Fruit fly (Drosophila melanogaster) whole organism, prepupa: ENCODE results near the gene unc-13-4A.
A peak's percentile ranks its signal among the peaks of the same experiment; 100 is the strongest.

Experiments
- Blimp-1 ChIP-seq: fragments of 200-800 bp; sonication (Bioruptor generic); optimal IDR thresholded peaks from 3 replicates; lab custom pipeline; 2017; ENCODE audit warnings: missing biosample characterization, missing genetic modification characterization, mild to moderate bottlenecking, moderate library complexity, missing genetic modification reagents
- CG10631 ChIP-seq: fragments of 200-800 bp; sonication (Bioruptor generic); optimal IDR thresholded peaks from 2 replicates; lab custom pipeline; 2016; ENCODE audit warnings: missing biosample characterization, missing genetic modification characterization
- CG11902 ChIP-seq: fragments of 200-800 bp; sonication (Bioruptor generic); optimal IDR thresholded peaks from 3 replicates; lab custom pipeline; 2016; ENCODE audit warnings: missing biosample characterization, missing genetic modification characterization
- CG15336 ChIP-seq: fragments of 200-800 bp; sonication (Bioruptor generic); IDR thresholded peaks from 2 replicates; pipeline ENCODE4 v1.3.6; 2022; ENCODE audit warnings: missing biosample characterization, missing genetic modification characterization
- CG1621 ChIP-seq: fragments of 200-800 bp; sonication (Bioruptor generic); optimal IDR thresholded peaks from 3 replicates; lab custom pipeline; 2018; ENCODE audit warnings: missing biosample characterization, mild to moderate bottlenecking, missing genetic modification characterization
- CG3032 ChIP-seq: fragments of 200-800 bp; optimal IDR thresholded peaks from 2 replicates; lab custom pipeline; 2019; ENCODE audit warnings: missing biosample characterization, mild to moderate bottlenecking, missing genetic modification characterization, moderate library complexity
- CG31627 ChIP-seq: fragments of 200-800 bp; sonication (Bioruptor generic); optimal IDR thresholded peaks from 3 replicates; lab custom pipeline; 2016; ENCODE audit warnings: missing biosample characterization, missing genetic modification characterization
- CG32006 ChIP-seq: fragments of 200-800 bp; sonication (Bioruptor generic); optimal IDR thresholded peaks from 3 replicates; lab custom pipeline; 2017; ENCODE audit warnings: missing biosample characterization, mild to moderate bottlenecking, missing genetic modification characterization
- CG4318 ChIP-seq: fragments of 200-800 bp; sonication (Bioruptor generic); optimal IDR thresholded peaks from 3 replicates; lab custom pipeline; 2017; ENCODE audit warnings: missing biosample characterization, mild to moderate bottlenecking, missing genetic modification characterization
- CG6163 ChIP-seq: fragments of 200-800 bp; sonication (Bioruptor generic); IDR thresholded peaks from 3 replicates; pipeline ENCODE4 v1.3.6; 2022; ENCODE audit warnings: missing biosample characterization, missing genetic modification characterization
- CG6808 ChIP-seq: fragments of 200-800 bp; sonication (Bioruptor generic); optimal IDR thresholded peaks from 3 replicates; lab custom pipeline; 2017; ENCODE audit warnings: missing biosample characterization, missing genetic modification characterization, mild to moderate bottlenecking, moderate library complexity, missing genetic modification reagents
- CG6854 ChIP-seq: fragments of 200-800 bp; sonication (Bioruptor generic); optimal IDR thresholded peaks from 2 replicates; lab custom pipeline; 2017; ENCODE audit warnings: missing biosample characterization, mild to moderate bottlenecking, missing genetic modification characterization
- CG7368 ChIP-seq: fragments of 200-800 bp; sonication (Bioruptor generic); optimal IDR thresholded peaks from 3 replicates; lab custom pipeline; 2016; ENCODE audit warnings: missing biosample characterization, missing genetic modification characterization
- CG8119 ChIP-seq: fragments of 200-800 bp; sonication (Bioruptor generic); IDR thresholded peaks from 3 replicates; pipeline ENCODE4 v1.3.6; 2022; ENCODE audit warnings: missing biosample characterization, missing genetic modification characterization
- CG8319 ChIP-seq: fragments of 200-800 bp; sonication (Bioruptor generic); optimal IDR thresholded peaks from 3 replicates; lab custom pipeline; 2016; ENCODE audit warnings: missing biosample characterization, missing genetic modification characterization
- CG8632 ChIP-seq: fragments of 200-800 bp; sonication (Bioruptor generic); optimal IDR thresholded peaks from 3 replicates; lab custom pipeline; 2016; ENCODE audit warnings: missing biosample characterization, missing genetic modification characterization
- CG9139 ChIP-seq: fragments of 200-800 bp; sonication (Bioruptor generic); optimal IDR thresholded peaks from 3 replicates; lab custom pipeline; 2017; ENCODE audit warnings: missing biosample characterization, mild to moderate bottlenecking, missing genetic modification characterization
- Eip75B ChIP-seq: fragments of 200-800 bp; sonication (Bioruptor generic); optimal IDR thresholded peaks from 3 replicates; lab custom pipeline; 2016; ENCODE audit warnings: missing biosample characterization, missing genetic modification characterization
- Eip78C ChIP-seq: fragments of 200-800 bp; sonication (Bioruptor generic); peaks from one replicate; lab custom pipeline; 2016; ENCODE audit warnings: missing biosample characterization, missing genetic modification characterization
- Eip93F ChIP-seq: fragments of 200-800 bp; sonication (Bioruptor generic); optimal IDR thresholded peaks from 2 replicates; lab custom pipeline; 2016; ENCODE audit warnings: missing biosample characterization, mild to moderate bottlenecking, missing genetic modification characterization
- Ets21C ChIP-seq: fragments of 200-800 bp; sonication (Bioruptor generic); optimal IDR thresholded peaks from 3 replicates; lab custom pipeline; 2016; ENCODE audit warnings: missing biosample characterization, missing genetic modification characterization
- Ets96B ChIP-seq: fragments of 200-800 bp; optimal IDR thresholded peaks from 2 replicates; lab custom pipeline; 2019; ENCODE audit warnings: missing biosample characterization, mild to moderate bottlenecking, missing genetic modification characterization, moderate library complexity
- Gug ChIP-seq: fragments of 200-800 bp; sonication (Bioruptor generic); IDR thresholded peaks from 2 replicates; pipeline ENCODE4 v1.3.6; 2022; ENCODE audit warnings: missing biosample characterization, missing genetic modification characterization
- Hr39 ChIP-seq: fragments of 200-800 bp; sonication (Bioruptor generic); optimal IDR thresholded peaks from 2 replicates; lab custom pipeline; 2016; ENCODE audit warnings: missing biosample characterization, missing genetic modification characterization
- Hr4 ChIP-seq: fragments of 200-800 bp; sonication (Bioruptor generic); optimal IDR thresholded peaks from 3 replicates; lab custom pipeline; 2016; ENCODE audit warnings: missing biosample characterization, missing genetic modification characterization
- Lpt ChIP-seq: fragments of 200-800 bp; sonication (Bioruptor generic); optimal IDR thresholded peaks from 3 replicates; lab custom pipeline; 2016; ENCODE audit warnings: missing biosample characterization, missing genetic modification characterization
- Met ChIP-seq: fragments of 200-800 bp; sonication (Bioruptor generic); optimal IDR thresholded peaks from 3 replicates; lab custom pipeline; 2016; ENCODE audit warnings: missing biosample characterization, missing genetic modification characterization
- OdsH ChIP-seq: fragments of 200-800 bp; sonication (Bioruptor generic); optimal IDR thresholded peaks from 3 replicates; lab custom pipeline; 2016; ENCODE audit warnings: missing biosample characterization, missing genetic modification characterization
- Smox ChIP-seq: fragments of 200-800 bp; sonication (Bioruptor generic); optimal IDR thresholded peaks from 3 replicates; lab custom pipeline; 2016; ENCODE audit warnings: missing biosample characterization, missing genetic modification characterization
- Sox14 ChIP-seq: fragments of 200-800 bp; sonication (Bioruptor generic); optimal IDR thresholded peaks from 3 replicates; lab custom pipeline; 2016; ENCODE audit warnings: missing biosample characterization, missing genetic modification characterization
- Sox15 ChIP-seq: fragments of 200-800 bp; sonication (Bioruptor generic); optimal IDR thresholded peaks from 3 replicates; lab custom pipeline; 2016; ENCODE audit warnings: missing biosample characterization, missing genetic modification characterization
- achi ChIP-seq: fragments of 200-800 bp; sonication (Bioruptor generic); optimal IDR thresholded peaks from 3 replicates; lab custom pipeline; 2016; ENCODE audit warnings: missing biosample characterization, missing genetic modification characterization
- acj6 ChIP-seq: fragments of 200-800 bp; sonication (Bioruptor generic); optimal IDR thresholded peaks from 3 replicates; lab custom pipeline; 2016; ENCODE audit warnings: missing biosample characterization, missing genetic modification characterization
- cyc ChIP-seq: fragments of 200-800 bp; sonication (Bioruptor generic); optimal IDR thresholded peaks from 3 replicates; lab custom pipeline; 2016; ENCODE audit warnings: missing biosample characterization, missing genetic modification characterization
- dac ChIP-seq: fragments of 200-800 bp; sonication (Bioruptor generic); optimal IDR thresholded peaks from 2 replicates; lab custom pipeline; 2017; ENCODE audit warnings: missing biosample characterization, mild to moderate bottlenecking, missing genetic modification characterization
- dsx ChIP-seq: fragments of 200-800 bp; optimal IDR thresholded peaks from 3 replicates; lab custom pipeline; 2019; ENCODE audit warnings: missing biosample characterization, mild to moderate bottlenecking, missing genetic modification characterization, moderate library complexity; ENCODE audit not compliant: poor library complexity, severe bottlenecking
- eg ChIP-seq: fragments of 200-800 bp; sonication (Bioruptor generic); IDR thresholded peaks from 3 replicates; pipeline ENCODE4 v1.3.6; 2022; ENCODE audit warnings: missing biosample characterization, missing genetic modification characterization
- esn ChIP-seq: fragments of 200-800 bp; sonication (Bioruptor generic); optimal IDR thresholded peaks from 2 replicates; lab custom pipeline; 2016; ENCODE audit warnings: missing biosample characterization, mild to moderate bottlenecking, missing genetic modification characterization, moderate library complexity
- fd59A ChIP-seq: fragments of 200-800 bp; sonication (Bioruptor generic); optimal IDR thresholded peaks from 2 replicates; lab custom pipeline; 2017; ENCODE audit warnings: missing biosample characterization, mild to moderate bottlenecking, missing genetic modification characterization, missing genetic modification reagents
- fkh ChIP-seq: fragments of 200-800 bp; sonication (Bioruptor generic); optimal IDR thresholded peaks from 3 replicates; lab custom pipeline; 2017; ENCODE audit warnings: missing biosample characterization, mild to moderate bottlenecking, missing genetic modification characterization, moderate library complexity
- lz ChIP-seq: fragments of 200-800 bp; sonication (Bioruptor generic); optimal IDR thresholded peaks from 3 replicates; lab custom pipeline; 2016; ENCODE audit warnings: missing biosample characterization, missing genetic modification characterization
- net ChIP-seq: fragments of 200-800 bp; sonication (Bioruptor generic); optimal IDR thresholded peaks from 3 replicates; lab custom pipeline; 2016; ENCODE audit warnings: missing biosample characterization, missing genetic modification characterization
- pdm3 ChIP-seq: fragments of 200-800 bp; sonication (Bioruptor generic); optimal IDR thresholded peaks from 3 replicates; lab custom pipeline; 2016; ENCODE audit warnings: missing biosample characterization, missing genetic modification characterization
- salr ChIP-seq, 2 experiments: fragments of 200-800 bp; sonication (Bioruptor generic); optimal IDR thresholded peaks; 3 replicates each; lab custom pipeline; 2016 to 2018; ENCODE audit warnings: missing biosample characterization in 2 of 2, missing genetic modification characterization in 2 of 2, mild to moderate bottlenecking in 1 of 2
- spab ChIP-seq: fragments of 200-800 bp; sonication (Bioruptor generic); optimal IDR thresholded peaks from 2 replicates; lab custom pipeline; 2017; ENCODE audit warnings: missing biosample characterization, mild to moderate bottlenecking, missing genetic modification characterization, missing genetic modification reagents
- ss ChIP-seq, 2 experiments: fragments of 200-800 bp; sonication (Bioruptor generic); optimal IDR thresholded peaks; 2 replicates in 1 of 2; 3 replicates in 1 of 2; lab custom pipeline; 2017 to 2018; ENCODE audit warnings: mild to moderate bottlenecking in 2 of 2, missing biosample characterization in 2 of 2, missing genetic modification characterization in 2 of 2, moderate library complexity in 1 of 2
- svp ChIP-seq: fragments of 200-800 bp; sonication (Bioruptor generic); peaks from one replicate; lab custom pipeline; 2016; ENCODE audit warnings: missing biosample characterization, missing genetic modification characterization
- topi ChIP-seq: fragments of 200-800 bp; sonication (Bioruptor generic); optimal IDR thresholded peaks from 3 replicates; lab custom pipeline; 2016; ENCODE audit warnings: missing biosample characterization, missing genetic modification characterization

Gene unc-13-4A

dm6 chr3L:7263757-7264516 lies 48.8 kb downstream of the unc-13-4A start, which contains the start of gene CG14830 (continued):
- TF ChIP-seq CG1621 (peak; percentile 15), eg (GFP tag; lab: Robert Waterston, UW) (peak; percentile 72), esn (no peak), dac (no peak), CG10631 (no peak), CG7368 (GFP tag; lab: Kevin White, UChicago) (peak; percentile 35), Hr4 (no peak), topi (peak; percentile 41), Lpt (peak; percentile 83), Sox15 (no peak), net (peak; percentile 3), Blimp-1 (GFP tag; lab: Kevin White, UChicago) (peak; percentile 49), CG8632 (GFP tag; lab: Kevin White, UChicago) (no peak), CG4318 (GFP tag; lab: Kevin White, UChicago) (no peak), Eip78C (GFP tag; lab: Kevin White, UChicago) (peak; percentile 52), fd59A (GFP tag; lab: Kevin White, UChicago) (no peak), dsx (GFP tag; lab: Kevin White, UChicago) (peak; percentile 49), achi (GFP tag; lab: Kevin White, UChicago) (no peak), Hr39 (GFP tag; lab: Kevin White, UChicago) (no peak), CG8319 (GFP tag; lab: Kevin White, UChicago) (peak; percentile 23), CG3032 (tag; lab: Kevin White, UChicago) (no peak), CG6808 (GFP tag; lab: Kevin White, UChicago) (peak; percentile 66), CG31627 (GFP tag; lab: Kevin White, UChicago) (no peak), Ets96B (peak; percentile 66), CG8119 (peak; percentile 49), Smox (GFP tag; lab: Kevin White, UChicago) (peak; percentile 6), CG9139 (GFP tag; lab: Kevin White, UChicago) (peak; percentile 55), Met (no peak), Gug (GFP tag; lab: Robert Waterston, UW) (peak; percentile 77), CG32006 (GFP tag; lab: Kevin White, UChicago) (peak; percentile 18), Ets21C (GFP tag; lab: Kevin White, UChicago) (no peak), CG6854 (GFP tag; lab: Kevin White, UChicago) (no peak), svp (GFP tag; lab: Kevin White, UChicago) (peak; percentile 60)

dm6 chr3L:7262471-7262870 lies 50.2 kb downstream of the unc-13-4A start:
- TF ChIP-seq Ets96B, result peak; percentile 52
- TF ChIP-seq Gug (GFP tag; lab: Robert Waterston, UW), result peak; percentile 15; the same call in 1 of the 2 replicates
- TF ChIP-seq CG31627 (GFP tag; lab: Kevin White, UChicago), result no peak
- TF ChIP-seq Eip75B (GFP tag; lab: Kevin White, UChicago), result peak; percentile 25
- TF ChIP-seq pdm3 (GFP tag; lab: Kevin White, UChicago), result peak; percentile 32
- peak; percentile 56 for TF ChIP-seq OdsH
- TF ChIP-seq cyc (GFP tag; lab: Kevin White, UChicago), result no peak
- TF ChIP-seq salr (GFP tag; optimal IDR thresholded peaks at IDR 0.05; lab: Kevin White, UChicago), result peak in 1 of 2 experiments; percentile 23
- no peak for TF ChIP-seq fkh (GFP tag; lab: Kevin White, UChicago)
- TF ChIP-seq Blimp-1 (GFP tag; lab: Kevin White, UChicago), result no peak
- no peak for TF ChIP-seq Eip93F (GFP tag; lab: Kevin White, UChicago)
- peak; percentile 69 for TF ChIP-seq CG15336 (GFP tag; lab: Robert Waterston, UW)
- peak; percentile 6 for TF ChIP-seq Sox14 (GFP tag; lab: Kevin White, UChicago)
- peak; percentile 45 for TF ChIP-seq CG9139 (GFP tag; lab: Kevin White, UChicago)
- TF ChIP-seq lz (GFP tag; lab: Kevin White, UChicago), result no peak
- peak; percentile 41 for TF ChIP-seq CG11902 (GFP tag; lab: Kevin White, UChicago)
- TF ChIP-seq eg (GFP tag; lab: Robert Waterston, UW), result peak; percentile 52; the same call in 2 of the 3 replicates
- TF ChIP-seq esn, result peak; percentile 22
- TF ChIP-seq CG10631, result peak; percentile 51
- peak; percentile 68 for TF ChIP-seq CG3032 (tag; lab: Kevin White, UChicago)
- peak; percentile 59; the same call in 1 of the 3 replicates for TF ChIP-seq CG6163 (GFP tag; lab: Robert Waterston, UW)
- peak; percentile 16 to 58 for TF ChIP-seq ss (GFP tag; optimal IDR thresholded peaks at IDR 0.05; lab: Kevin White, UChicago)
- no peak for TF ChIP-seq CG1621
- TF ChIP-seq Sox15, result no peak
- TF ChIP-seq Lpt, result no peak
- peak; percentile 67 for TF ChIP-seq spab
- TF ChIP-seq Ets21C (GFP tag; lab: Kevin White, UChicago), result no peak
- TF ChIP-seq acj6, result peak; percentile 23
